Worm (Caenorhabditis elegans): ENCODE results near the gene sld-5.

DNA sequence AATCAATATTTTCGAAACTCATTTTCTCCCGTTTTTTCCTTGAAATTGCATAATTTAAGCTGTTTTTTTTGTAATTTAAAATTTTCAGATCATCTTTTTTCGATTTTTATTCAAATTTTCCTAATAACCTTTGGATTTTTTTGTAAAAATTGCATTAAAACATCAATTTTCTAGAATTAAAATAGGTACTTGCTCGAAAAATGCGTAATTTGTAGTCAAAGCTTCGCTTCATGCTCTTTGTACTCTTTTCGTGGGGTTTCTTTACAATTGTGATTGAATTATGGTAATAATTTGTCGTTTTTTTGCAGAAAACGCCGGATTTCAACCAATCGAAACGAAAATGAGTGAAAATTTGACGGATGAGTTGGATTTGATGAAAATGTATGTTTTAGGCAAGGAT lies 38.6 kb downstream of the sld-5 start, which contains the start of gene fog-2:
- TF ChIP-seq mep-1 (tag; optimal IDR thresholded peaks at IDR 0.05) (no peak), dpl-1 (GFP tag; optimal IDR thresholded peaks at IDR 0.05) (no peak), jun-1 (tag; optimal IDR thresholded peaks at IDR 0.05) (no peak), elt-3 (tag; optimal IDR thresholded peaks at IDR 0.05) (no peak), skn-1 (tag; optimal IDR thresholded peaks at IDR 0.05) (no peak), unc-62 (GFP tag; optimal IDR thresholded peaks at IDR 0.05) (no peak), lin-13 (GFP tag; optimal IDR thresholded peaks at IDR 0.05) (no peak), ama-1 (optimal IDR thresholded peaks at IDR 0.05) (no peak)

All from whole organism, L1 larva.